Worm (Caenorhabditis elegans) whole organism, early embryonic: Measurements from ENCODE around the gene efr-3.

Experiments
- B0310.2 ChIP-seq: sonication (generic microtip); optimal IDR thresholded peaks from 2 replicates; lab custom pipeline; 2016; ENCODE audit warnings: mild to moderate bottlenecking, missing genetic modification characterization, missing compliant biosample characterization
- F13C5.2 ChIP-seq: sonication (generic microtip); optimal IDR thresholded peaks from 2 replicates; lab custom pipeline; 2017; ENCODE audit warnings: mild to moderate bottlenecking, missing genetic modification characterization, inconsistent platforms, missing compliant biosample characterization
- aly-1 ChIP-seq: sonication (generic microtip); optimal IDR thresholded peaks from 2 replicates; lab custom pipeline; 2016; ENCODE audit warnings: missing genetic modification characterization, missing compliant biosample characterization
- ama-1 ChIP-seq: fragments of 150-350 bp; optimal IDR thresholded peaks from 2 replicates; lab custom pipeline; 2014
- ceh-13 ChIP-seq: fragments of 200-800 bp; sonication (Bioruptor generic); optimal IDR thresholded peaks from 2 replicates; lab custom pipeline; 2018; ENCODE audit warnings: mild to moderate bottlenecking, missing genetic modification characterization, missing compliant biosample characterization
- ceh-36 ChIP-seq: sonication (generic microtip); optimal IDR thresholded peaks from 2 replicates; lab custom pipeline; 2016; ENCODE audit warnings: missing genetic modification characterization, inconsistent platforms, missing compliant biosample characterization
- ets-7 ChIP-seq: sonication (generic microtip); optimal IDR thresholded peaks from 2 replicates; lab custom pipeline; 2016; ENCODE audit warnings: missing genotype, missing genetic modification characterization, missing compliant biosample characterization
- flt-1 ChIP-seq: fragments of 200-800 bp; sonication (Bioruptor generic); IDR thresholded peaks from 2 replicates; pipeline ENCODE4 v1.3.6; 2022; ENCODE audit warnings: missing genetic modification characterization, missing compliant biosample characterization
- hmbx-1 ChIP-seq: sonication (generic microtip); optimal IDR thresholded peaks from 2 replicates; lab custom pipeline; 2016; ENCODE audit warnings: mild to moderate bottlenecking, missing genetic modification characterization, missing compliant biosample characterization
- hmg-4 ChIP-seq: fragments of 200-800 bp; sonication (Bioruptor generic); optimal IDR thresholded peaks from 2 replicates; lab custom pipeline; 2018; ENCODE audit warnings: mild to moderate bottlenecking, missing genetic modification characterization, missing compliant biosample characterization
- hnd-1 ChIP-seq: sonication (generic microtip); optimal IDR thresholded peaks from 2 replicates; lab custom pipeline; 2016; ENCODE audit warnings: missing genetic modification characterization, missing compliant biosample characterization
- pes-1 ChIP-seq: fragments of 200-800 bp; sonication (Bioruptor generic); IDR thresholded peaks from 2 replicates; pipeline ENCODE4 v1.3.6; 2022; ENCODE audit warnings: missing genetic modification reagents, missing genetic modification characterization, missing compliant biosample characterization
- scrt-1 ChIP-seq: fragments of 200-800 bp; sonication (Bioruptor generic); IDR thresholded peaks from 2 replicates; pipeline ENCODE4 v1.3.6; 2022; ENCODE audit warnings: missing genetic modification characterization, missing compliant biosample characterization
- sea-1 ChIP-seq: fragments of 200-800 bp; sonication (Bioruptor generic); conservative IDR thresholded peaks from 2 replicates; pipeline ENCODE4 v1.3.6; 2022; ENCODE audit warnings: missing genetic modification characterization, missing compliant biosample characterization
- tbx-11 ChIP-seq: fragments of 200-800 bp; sonication (Bioruptor generic); IDR thresholded peaks from 2 replicates; pipeline ENCODE4 v1.3.6; 2022; ENCODE audit warnings: missing genetic modification characterization, missing compliant biosample characterization
- tbx-37 ChIP-seq: fragments of 200-800 bp; sonication (Bioruptor generic); conservative IDR thresholded peaks from 2 replicates; pipeline ENCODE4 v1.3.6; 2022; ENCODE audit warnings: missing genetic modification reagents, missing genetic modification characterization, missing compliant biosample characterization
- tra-4 ChIP-seq: sonication (generic microtip); optimal IDR thresholded peaks from 2 replicates; lab custom pipeline; 2017; ENCODE audit warnings: missing genetic modification characterization, missing compliant biosample characterization

Gene efr-3

DNA sequence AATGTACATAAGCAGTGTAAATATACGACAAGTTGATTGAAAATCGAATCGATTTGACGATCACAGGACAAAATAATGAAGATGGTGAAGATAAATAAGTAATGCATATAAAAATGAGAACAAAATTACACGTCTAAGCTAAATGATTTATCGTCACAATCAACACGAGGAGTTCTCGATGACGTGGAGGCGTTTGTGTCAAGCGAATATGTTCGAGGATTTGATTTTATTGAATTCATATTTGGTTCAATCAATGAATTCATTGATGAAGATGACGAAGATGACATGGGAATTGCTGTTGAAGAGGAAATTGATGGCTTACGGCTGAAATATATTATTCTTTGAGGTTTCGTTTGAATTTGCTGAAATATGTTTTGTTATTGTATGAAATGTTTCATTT lies 28.4 kb downstream of the efr-3 start, which contains the start of gene nyn-3:
TSS of gene nyn-3 (minus strand) at position 101 of the 400 bp plus-strand sequence.
- TF ChIP-seq F13C5.2 (tag; lab: Kevin White, UChicago) (no peak), tbx-11 (GFP tag; lab: Robert Waterston, UW) (no peak), ceh-13 (GFP tag; lab: Kevin White, UChicago) (no peak), aly-1 (tag; lab: Kevin White, UChicago) (no peak), hnd-1 (no peak), B0310.2 (no peak), ets-7 (tag; lab: Kevin White, UChicago) (no peak), scrt-1 (GFP tag; lab: Robert Waterston, UW) (no peak)

ce11 chrII:6290047-6290582 lies 30.8 kb downstream of the efr-3 start, which contains the start of gene upb-1:
Gene upb-1, minus strand, starts transcription at chrII:6290097.
- TF ChIP-seq aly-1 (tag; lab: Kevin White, UChicago) (no peak), tbx-11 (GFP tag; lab: Robert Waterston, UW) (no peak), ceh-36 (tag; lab: Kevin White, UChicago) (no peak), sea-1 (GFP tag; lab: Robert Waterston, UW) (no peak), tbx-37 (GFP tag; lab: Robert Waterston, UW) (no peak), ceh-13 (GFP tag; lab: Kevin White, UChicago) (no peak)

DNA sequence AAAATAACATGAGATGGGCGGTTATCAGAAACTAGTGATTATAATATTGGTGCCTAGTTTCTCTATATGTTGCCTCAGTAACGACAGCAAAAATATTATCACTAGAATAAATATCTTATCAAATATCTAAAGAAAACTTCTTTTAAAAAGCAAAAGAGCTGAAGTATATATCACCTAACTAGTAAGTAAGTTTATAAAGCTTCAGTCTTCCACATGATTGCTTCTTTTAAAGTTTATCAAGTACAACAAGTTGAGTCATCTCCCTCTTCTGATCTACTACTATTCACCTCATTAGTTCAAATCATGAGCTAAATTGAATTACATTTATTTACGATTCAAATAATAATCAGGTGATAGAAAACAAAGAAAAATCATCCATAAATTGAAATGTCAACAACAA lies 32.9 kb downstream of the efr-3 start:
- TF ChIP-seq ceh-36 (tag; lab: Kevin White, UChicago) (no peak), hmg-4 (GFP tag; lab: Kevin White, UChicago) (no peak), tbx-37 (GFP tag; lab: Robert Waterston, UW) (no peak), B0310.2 (no peak), ets-7 (tag; lab: Kevin White, UChicago) (no peak), tra-4 (no peak), tbx-11 (GFP tag; lab: Robert Waterston, UW) (no peak)

DNA sequence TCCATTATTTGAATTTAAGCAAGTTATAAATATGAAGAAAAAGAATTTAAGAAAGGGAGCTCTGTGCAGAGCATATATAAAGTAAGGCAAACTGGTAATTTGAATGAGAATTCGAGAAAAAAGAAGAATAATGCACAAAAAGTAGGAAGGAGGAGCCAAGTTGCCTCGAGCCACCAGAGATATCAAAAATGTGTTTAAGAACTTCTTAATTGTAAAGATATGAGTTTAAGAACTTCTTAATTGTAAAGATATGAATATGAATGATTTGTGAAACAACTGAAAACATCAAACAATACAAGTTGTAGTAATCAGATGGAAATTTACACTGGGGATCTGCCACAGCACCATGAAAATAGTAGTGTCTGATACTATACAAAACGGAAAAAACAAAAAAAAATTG lies 34.1 kb downstream of the efr-3 start, which contains the start of gene F13H8.6:
TSS of gene F13H8.6 (minus strand) at position 101 of the 400 bp plus-strand sequence.
- TF ChIP-seq hnd-1 (no peak), ets-7 (tag; lab: Kevin White, UChicago) (no peak), scrt-1 (GFP tag; lab: Robert Waterston, UW) (no peak), ceh-13 (GFP tag; lab: Kevin White, UChicago) (no peak), flt-1 (GFP tag; lab: Robert Waterston, UW) (no peak), tbx-11 (GFP tag; lab: Robert Waterston, UW) (no peak), sea-1 (GFP tag; lab: Robert Waterston, UW) (no peak), ama-1 (no peak), pes-1 (GFP tag; lab: Robert Waterston, UW) (no peak), tra-4 (no peak), aly-1 (tag; lab: Kevin White, UChicago) (no peak), F13C5.2 (tag; lab: Kevin White, UChicago) (no peak), ceh-36 (tag; lab: Kevin White, UChicago) (no peak), hmbx-1 (tag; lab: Kevin White, UChicago) (no peak), B0310.2 (no peak), tbx-37 (GFP tag; lab: Robert Waterston, UW) (no peak), hmg-4 (GFP tag; lab: Kevin White, UChicago) (no peak)

ce11 chrII:6283074-6283473 lies 37.9 kb downstream of the efr-3 start, which contains the start of gene F13H8.1:
Gene F13H8.1, plus strand, starts transcription at chrII:6283384.
- TF ChIP-seq ceh-13 (GFP tag; lab: Kevin White, UChicago) (no peak), ama-1 (no peak), B0310.2 (no peak), F13C5.2 (tag; lab: Kevin White, UChicago) (no peak), ets-7 (tag; lab: Kevin White, UChicago) (no peak), hmbx-1 (tag; lab: Kevin White, UChicago) (no peak), hnd-1 (no peak), pes-1 (GFP tag; lab: Robert Waterston, UW) (no peak), scrt-1 (GFP tag; lab: Robert Waterston, UW) (no peak), flt-1 (GFP tag; lab: Robert Waterston, UW) (no peak)

- TF ChIP-seq pes-1 (GFP tag; lab: Robert Waterston, UW), result no peak
These were observed 39.1 kb downstream of the efr-3 start for ce11 chrII:6281903-6282302.

ce11 chrII:6281002-6281401 lies 40.0 kb downstream of the efr-3 start, which contains the start of gene scly-1:
Gene scly-1, minus strand, starts transcription at chrII:6281102.
- no peak for TF ChIP-seq aly-1 (tag; lab: Kevin White, UChicago)
- no peak for TF ChIP-seq ceh-36 (tag; lab: Kevin White, UChicago)
- TF ChIP-seq flt-1 (GFP tag; lab: Robert Waterston, UW), result no peak
- no peak for TF ChIP-seq tbx-11 (GFP tag; lab: Robert Waterston, UW)
- no peak for TF ChIP-seq tbx-37 (GFP tag; lab: Robert Waterston, UW)
- no peak for TF ChIP-seq ets-7 (tag; lab: Kevin White, UChicago)
- TF ChIP-seq B0310.2, result no peak
- no peak for TF ChIP-seq sea-1 (GFP tag; lab: Robert Waterston, UW)
- no peak for TF ChIP-seq hmg-4 (GFP tag; lab: Kevin White, UChicago)
- no peak for TF ChIP-seq ceh-13 (GFP tag; lab: Kevin White, UChicago)

DNA sequence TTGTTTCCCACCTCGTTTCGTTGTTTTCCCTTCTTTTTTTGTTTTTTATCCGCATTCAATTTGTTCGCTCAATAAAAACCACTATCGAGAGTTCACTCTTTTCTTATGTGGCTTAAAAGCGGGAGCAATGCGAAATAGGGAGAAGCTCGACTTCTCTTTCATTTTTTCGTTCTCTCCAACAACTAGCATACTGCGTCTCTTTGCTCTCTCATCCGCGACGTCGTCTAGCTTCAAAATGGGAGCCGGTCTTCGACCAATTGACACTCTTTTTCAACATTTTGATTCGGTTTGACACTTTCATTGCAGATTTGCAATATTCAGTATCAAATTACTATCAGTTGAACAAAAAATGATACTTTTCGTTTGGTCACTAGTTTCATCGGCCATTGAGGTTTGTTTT lies 47.0 kb downstream of the efr-3 start, which contains the start of gene bpl-1:
TSS of gene bpl-1 (plus strand) at position 301 of the 400 bp plus-strand sequence.
- TF ChIP-seq tra-4 (no peak), tbx-37 (GFP tag; lab: Robert Waterston, UW) (no peak), flt-1 (GFP tag; lab: Robert Waterston, UW) (no peak), B0310.2 (no peak), tbx-11 (GFP tag; lab: Robert Waterston, UW) (no peak), hmbx-1 (tag; lab: Kevin White, UChicago) (no peak), ceh-13 (GFP tag; lab: Kevin White, UChicago) (no peak), scrt-1 (GFP tag; lab: Robert Waterston, UW) (no peak), aly-1 (tag; lab: Kevin White, UChicago) (no peak), pes-1 (GFP tag; lab: Robert Waterston, UW) (no peak), ceh-36 (tag; lab: Kevin White, UChicago) (no peak), hnd-1 (no peak), ama-1 (no peak), hmg-4 (GFP tag; lab: Kevin White, UChicago) (no peak)
